Fruit fly (Drosophila melanogaster) whole organism, prepupa: Measurements from ENCODE around the gene CG34461.

ENCODE experiments used
- Blimp-1 ChIP-seq: fragments of 200-800 bp; sonication (Bioruptor generic); optimal IDR thresholded peaks from 3 replicates; lab custom pipeline; 2017; ENCODE audit warnings: missing biosample characterization, missing genetic modification characterization, mild to moderate bottlenecking, moderate library complexity, missing genetic modification reagents
- CG1621 ChIP-seq: fragments of 200-800 bp; sonication (Bioruptor generic); optimal IDR thresholded peaks from 3 replicates; lab custom pipeline; 2018; ENCODE audit warnings: missing biosample characterization, mild to moderate bottlenecking, missing genetic modification characterization
- CG3032 ChIP-seq: fragments of 200-800 bp; optimal IDR thresholded peaks from 2 replicates; lab custom pipeline; 2019; ENCODE audit warnings: missing biosample characterization, mild to moderate bottlenecking, missing genetic modification characterization, moderate library complexity
- CG34406 ChIP-seq: fragments of 200-800 bp; sonication (Bioruptor generic); optimal IDR thresholded peaks from 3 replicates; lab custom pipeline; 2016; ENCODE audit warnings: missing biosample characterization, missing genetic modification characterization
- CG3919 ChIP-seq: fragments of 200-800 bp; sonication (Bioruptor generic); optimal IDR thresholded peaks from 3 replicates; lab custom pipeline; 2016; ENCODE audit warnings: missing biosample characterization, missing genetic modification characterization
- CG6792 ChIP-seq: fragments of 200-800 bp; sonication (Bioruptor generic); optimal IDR thresholded peaks from 3 replicates; lab custom pipeline; 2016; ENCODE audit warnings: missing biosample characterization, missing genetic modification characterization
- CG6854 ChIP-seq: fragments of 200-800 bp; sonication (Bioruptor generic); optimal IDR thresholded peaks from 2 replicates; lab custom pipeline; 2017; ENCODE audit warnings: missing biosample characterization, mild to moderate bottlenecking, missing genetic modification characterization
- CG8632 ChIP-seq: fragments of 200-800 bp; sonication (Bioruptor generic); optimal IDR thresholded peaks from 3 replicates; lab custom pipeline; 2016; ENCODE audit warnings: missing biosample characterization, missing genetic modification characterization
- Eip78C ChIP-seq: fragments of 200-800 bp; sonication (Bioruptor generic); peaks from one replicate; lab custom pipeline; 2016; ENCODE audit warnings: missing biosample characterization, missing genetic modification characterization
- Sox102F ChIP-seq: fragments of 200-800 bp; sonication (Bioruptor generic); optimal IDR thresholded peaks from 2 replicates; lab custom pipeline; 2016; ENCODE audit warnings: missing biosample characterization, mild to moderate bottlenecking, missing genetic modification characterization
- cyc ChIP-seq: fragments of 200-800 bp; sonication (Bioruptor generic); optimal IDR thresholded peaks from 3 replicates; lab custom pipeline; 2016; ENCODE audit warnings: missing biosample characterization, missing genetic modification characterization
- dsx ChIP-seq: fragments of 200-800 bp; optimal IDR thresholded peaks from 3 replicates; lab custom pipeline; 2019; ENCODE audit warnings: missing biosample characterization, mild to moderate bottlenecking, missing genetic modification characterization, moderate library complexity; ENCODE audit not compliant: poor library complexity, severe bottlenecking
- fd85E ChIP-seq: fragments of 200-800 bp; sonication (Bioruptor generic); optimal IDR thresholded peaks from 3 replicates; lab custom pipeline; 2016; ENCODE audit warnings: missing biosample characterization, missing genetic modification characterization
- pdm3 ChIP-seq: fragments of 200-800 bp; sonication (Bioruptor generic); optimal IDR thresholded peaks from 3 replicates; lab custom pipeline; 2016; ENCODE audit warnings: missing biosample characterization, missing genetic modification characterization
- svp ChIP-seq: fragments of 200-800 bp; sonication (Bioruptor generic); peaks from one replicate; lab custom pipeline; 2016; ENCODE audit warnings: missing biosample characterization, missing genetic modification characterization

Gene CG34461

dm6 chr3L:8371538-8371937 lies 45.9 kb downstream of the CG34461 start:
- peak; percentile 56 for TF ChIP-seq svp (GFP tag; lab: Kevin White, UChicago)
- TF ChIP-seq CG1621 (tag; lab: Kevin White, UChicago): no peak
- TF ChIP-seq Eip78C (GFP tag; lab: Kevin White, UChicago): peak; percentile 62
- no peak for TF ChIP-seq Blimp-1 (GFP tag; lab: Kevin White, UChicago)
- TF ChIP-seq pdm3: no peak

dm6 chr3L:8372035-8372434 lies 46.4 kb downstream of the CG34461 start, which contains the start of gene ImpE1:
TSS of gene ImpE1 (plus strand) at chr3L:8372405.
- TF ChIP-seq Eip78C (GFP tag; lab: Kevin White, UChicago): peak; percentile 45
- no peak for TF ChIP-seq CG8632 (GFP tag; lab: Kevin White, UChicago)
- TF ChIP-seq CG3919 (GFP tag; lab: Kevin White, UChicago): peak; percentile 74
- TF ChIP-seq CG6854: peak; percentile 49
- peak; percentile 35 for TF ChIP-seq Sox102F (GFP tag; lab: Kevin White, UChicago)
- no peak for TF ChIP-seq CG3032 (tag; lab: Kevin White, UChicago)
- TF ChIP-seq, all 60 proteins: peak for 4

- TF ChIP-seq CG34406 (GFP tag; lab: Kevin White, UChicago) (no peak), CG3919 (GFP tag; lab: Kevin White, UChicago) (no peak), fd85E (GFP tag; lab: Kevin White, UChicago) (no peak), CG6792 (GFP tag; lab: Kevin White, UChicago) (no peak), cyc (GFP tag; lab: Kevin White, UChicago) (no peak), dsx (GFP tag; lab: Kevin White, UChicago) (no peak)
Measured at dm6 chr3L:8374107-8374506, 48.4 kb downstream of the CG34461 start.
